Worm (Caenorhabditis elegans) whole organism, L2 larva: Measurements from ENCODE around the gene F56H11.2.

Experiments
- ZK546.5 ChIP-seq: sonication (generic microtip); optimal IDR thresholded peaks from 2 replicates; lab custom pipeline; 2017; ENCODE audit warnings: missing biosample characterization, missing genetic modification characterization
- aly-2 ChIP-seq: fragments of 150-350 bp; optimal IDR thresholded peaks from 2 replicates; lab custom pipeline; 2014; ENCODE audit warnings: missing biosample characterization, missing genetic modification characterization
- ceh-82 ChIP-seq: fragments of 150-350 bp; optimal IDR thresholded peaks from 2 replicates; lab custom pipeline; 2014; ENCODE audit warnings: missing biosample characterization, missing genetic modification characterization
- gmeb-1 ChIP-seq: fragments of 150-350 bp; optimal IDR thresholded peaks from 2 replicates; lab custom pipeline; 2014; ENCODE audit warnings: missing biosample characterization, missing genetic modification characterization
- lin-13 ChIP-seq: fragments of 150-350 bp; optimal IDR thresholded peaks from 2 replicates; lab custom pipeline; 2014; ENCODE audit warnings: missing biosample characterization, missing genetic modification reagents, missing genetic modification characterization
- lin-39 ChIP-seq: fragments of 150-350 bp; optimal IDR thresholded peaks from 2 replicates; lab custom pipeline; 2014; ENCODE audit warnings: missing biosample characterization, missing genetic modification reagents, missing genetic modification characterization
- mdl-1 ChIP-seq, 2 experiments: fragments of 150-350 bp in 1 of 2; sonication (generic microtip) in 1 of 2; optimal IDR thresholded peaks; 2 replicates each; lab custom pipeline; 2017; ENCODE audit warnings: missing biosample characterization in 2 of 2, missing genetic modification characterization in 2 of 2
- nhr-129 ChIP-seq: fragments of 150-350 bp; optimal IDR thresholded peaks from 2 replicates; lab custom pipeline; 2014; ENCODE audit warnings: missing biosample characterization, missing genetic modification characterization
- nhr-237 ChIP-seq: fragments of 150-350 bp; optimal IDR thresholded peaks from 2 replicates; lab custom pipeline; 2014; ENCODE audit warnings: missing biosample characterization, missing genetic modification characterization
- sem-4 ChIP-seq: fragments of 150-350 bp; optimal IDR thresholded peaks from 2 replicates; lab custom pipeline; 2014; ENCODE audit warnings: missing biosample characterization, missing genetic modification reagents, missing genetic modification characterization
- snpc-4 ChIP-seq: fragments of 150-350 bp; optimal IDR thresholded peaks from 2 replicates; lab custom pipeline; 2014; ENCODE audit warnings: missing biosample characterization, missing genetic modification characterization
- ztf-1 ChIP-seq: fragments of 200-800 bp; sonication (Bioruptor generic); conservative IDR thresholded peaks from 2 replicates; pipeline ENCODE4 v1.3.6; 2022; ENCODE audit warnings: missing genetic modification characterization, missing compliant biosample characterization

F56H11.2 gene

DNA sequence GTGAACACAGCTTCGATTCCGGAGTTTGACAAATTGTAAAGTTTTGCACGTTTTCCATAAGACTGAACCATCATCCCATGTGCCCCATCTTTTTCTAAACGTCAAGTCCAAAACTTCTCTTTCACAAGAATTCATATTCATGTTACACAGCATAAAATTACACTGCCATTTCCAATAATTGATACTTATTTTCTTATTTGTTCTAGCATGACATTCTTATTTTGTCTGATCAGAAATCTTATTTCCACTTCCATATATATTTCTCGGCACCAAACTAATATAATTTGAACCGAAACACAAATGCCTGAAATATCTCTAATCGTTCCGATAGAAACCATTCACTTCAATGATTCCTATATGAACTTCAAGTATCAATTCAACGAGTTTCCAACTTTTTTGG is 47.0 kb downstream of the F56H11.2 start, which contains the start of gene sru-2:
sru-2 (plus strand) TSS at position 301 of the 400 bp plus-strand sequence.
- TF ChIP-seq nhr-237 (tag; lab: Kevin White, UChicago) (no peak), sem-4 (tag; lab: Kevin White, UChicago) (no peak), lin-13 (GFP tag; lab: Kevin White, UChicago) (no peak), ztf-1 (no peak), nhr-129 (tag; lab: Kevin White, UChicago) (no peak), ZK546.5 (tag; lab: Kevin White, UChicago) (no peak), gmeb-1 (tag; lab: Kevin White, UChicago) (no peak), lin-39 (tag; lab: Kevin White, UChicago) (no peak), snpc-4 (no peak), aly-2 (no peak), ceh-82 (tag; lab: Kevin White, UChicago) (no peak)

DNA sequence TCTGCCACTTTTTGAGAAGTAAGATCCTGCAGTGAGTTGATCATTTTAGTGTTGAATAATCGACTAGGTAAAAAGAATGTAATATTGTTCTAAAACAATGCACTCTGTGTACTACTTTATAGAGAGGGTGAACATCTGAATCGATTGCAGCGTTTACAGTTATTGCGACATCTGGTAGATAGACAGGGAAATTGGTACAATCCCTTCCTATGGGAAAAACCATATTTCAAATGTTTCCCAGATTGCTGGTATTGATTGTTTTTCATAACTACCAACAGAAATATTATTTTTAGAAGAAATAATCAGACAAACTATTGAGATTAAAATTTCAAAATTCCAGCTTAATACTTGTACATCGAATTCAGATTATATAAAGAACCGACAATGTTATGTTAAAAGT is 47.9 kb downstream of the F56H11.2 start, which contains the start of gene gadr-2:
gadr-2 (minus strand) TSS at position 101 of the 400 bp plus-strand sequence.
- TF ChIP-seq mdl-1 (tag; optimal IDR thresholded peaks at IDR 0.05; lab: Kevin White, UChicago) = no peak
